Fruit fly (Drosophila melanogaster) whole organism, prepupa: Measurements from ENCODE around the gene Bulli.
A peak's percentile ranks its signal among the peaks of the same experiment; 100 is the strongest.

Experiments used
- Blimp-1 ChIP-seq: fragments of 200-800 bp; sonication (Bioruptor generic); optimal IDR thresholded peaks from 3 replicates; lab custom pipeline; 2017; ENCODE audit warnings: missing biosample characterization, missing genetic modification characterization, mild to moderate bottlenecking, moderate library complexity, missing genetic modification reagents
- CG10631 ChIP-seq: fragments of 200-800 bp; sonication (Bioruptor generic); optimal IDR thresholded peaks from 2 replicates; lab custom pipeline; 2016; ENCODE audit warnings: missing biosample characterization, missing genetic modification characterization
- CG10669 ChIP-seq: fragments of 200-800 bp; sonication (Bioruptor generic); optimal IDR thresholded peaks from 3 replicates; lab custom pipeline; 2018; ENCODE audit warnings: missing biosample characterization, mild to moderate bottlenecking, missing genetic modification characterization, moderate library complexity
- CG11294 ChIP-seq: fragments of 200-800 bp; sonication (Bioruptor generic); IDR thresholded peaks from 2 replicates; pipeline ENCODE4 v1.3.6; 2022; ENCODE audit warnings: missing biosample characterization, missing genetic modification characterization
- CG11762 ChIP-seq: fragments of 200-800 bp; sonication (Bioruptor generic); optimal IDR thresholded peaks from 3 replicates; lab custom pipeline; 2016; ENCODE audit warnings: missing biosample characterization, missing genetic modification characterization; ENCODE audit not compliant: insufficient read depth
- CG11902 ChIP-seq: fragments of 200-800 bp; sonication (Bioruptor generic); optimal IDR thresholded peaks from 3 replicates; lab custom pipeline; 2016; ENCODE audit warnings: missing biosample characterization, missing genetic modification characterization
- CG15336 ChIP-seq: fragments of 200-800 bp; sonication (Bioruptor generic); IDR thresholded peaks from 2 replicates; pipeline ENCODE4 v1.3.6; 2022; ENCODE audit warnings: missing biosample characterization, missing genetic modification characterization
- CG1621 ChIP-seq: fragments of 200-800 bp; sonication (Bioruptor generic); optimal IDR thresholded peaks from 3 replicates; lab custom pipeline; 2018; ENCODE audit warnings: missing biosample characterization, mild to moderate bottlenecking, missing genetic modification characterization
- CG16779 ChIP-seq: fragments of 200-800 bp; sonication (Bioruptor generic); optimal IDR thresholded peaks from 3 replicates; lab custom pipeline; 2017; ENCODE audit warnings: missing biosample characterization, mild to moderate bottlenecking, missing genetic modification characterization
- CG31627 ChIP-seq: fragments of 200-800 bp; sonication (Bioruptor generic); optimal IDR thresholded peaks from 3 replicates; lab custom pipeline; 2016; ENCODE audit warnings: missing biosample characterization, missing genetic modification characterization
- CG34406 ChIP-seq: fragments of 200-800 bp; sonication (Bioruptor generic); optimal IDR thresholded peaks from 3 replicates; lab custom pipeline; 2016; ENCODE audit warnings: missing biosample characterization, missing genetic modification characterization
- CG6276 ChIP-seq: fragments of 200-800 bp; sonication (Bioruptor generic); optimal IDR thresholded peaks from 2 replicates; lab custom pipeline; 2017; ENCODE audit warnings: missing biosample characterization, mild to moderate bottlenecking, missing genetic modification characterization
- CG6792 ChIP-seq: fragments of 200-800 bp; sonication (Bioruptor generic); optimal IDR thresholded peaks from 3 replicates; lab custom pipeline; 2016; ENCODE audit warnings: missing biosample characterization, missing genetic modification characterization
- CG6854 ChIP-seq: fragments of 200-800 bp; sonication (Bioruptor generic); optimal IDR thresholded peaks from 2 replicates; lab custom pipeline; 2017; ENCODE audit warnings: missing biosample characterization, mild to moderate bottlenecking, missing genetic modification characterization
- CG7368 ChIP-seq: fragments of 200-800 bp; sonication (Bioruptor generic); optimal IDR thresholded peaks from 3 replicates; lab custom pipeline; 2016; ENCODE audit warnings: missing biosample characterization, missing genetic modification characterization
- CG8119 ChIP-seq: fragments of 200-800 bp; sonication (Bioruptor generic); IDR thresholded peaks from 3 replicates; pipeline ENCODE4 v1.3.6; 2022; ENCODE audit warnings: missing biosample characterization, missing genetic modification characterization
- CG8319 ChIP-seq: fragments of 200-800 bp; sonication (Bioruptor generic); optimal IDR thresholded peaks from 3 replicates; lab custom pipeline; 2016; ENCODE audit warnings: missing biosample characterization, missing genetic modification characterization
- CG8632 ChIP-seq: fragments of 200-800 bp; sonication (Bioruptor generic); optimal IDR thresholded peaks from 3 replicates; lab custom pipeline; 2016; ENCODE audit warnings: missing biosample characterization, missing genetic modification characterization
- CG9139 ChIP-seq: fragments of 200-800 bp; sonication (Bioruptor generic); optimal IDR thresholded peaks from 3 replicates; lab custom pipeline; 2017; ENCODE audit warnings: missing biosample characterization, mild to moderate bottlenecking, missing genetic modification characterization
- Eip75B ChIP-seq: fragments of 200-800 bp; sonication (Bioruptor generic); optimal IDR thresholded peaks from 3 replicates; lab custom pipeline; 2016; ENCODE audit warnings: missing biosample characterization, missing genetic modification characterization
- Eip78C ChIP-seq: fragments of 200-800 bp; sonication (Bioruptor generic); peaks from one replicate; lab custom pipeline; 2016; ENCODE audit warnings: missing biosample characterization, missing genetic modification characterization
- Eip93F ChIP-seq: fragments of 200-800 bp; sonication (Bioruptor generic); optimal IDR thresholded peaks from 2 replicates; lab custom pipeline; 2016; ENCODE audit warnings: missing biosample characterization, mild to moderate bottlenecking, missing genetic modification characterization
- Ets96B ChIP-seq: fragments of 200-800 bp; optimal IDR thresholded peaks from 2 replicates; lab custom pipeline; 2019; ENCODE audit warnings: missing biosample characterization, mild to moderate bottlenecking, missing genetic modification characterization, moderate library complexity
- Gug ChIP-seq: fragments of 200-800 bp; sonication (Bioruptor generic); IDR thresholded peaks from 2 replicates; pipeline ENCODE4 v1.3.6; 2022; ENCODE audit warnings: missing biosample characterization, missing genetic modification characterization
- Hr39 ChIP-seq: fragments of 200-800 bp; sonication (Bioruptor generic); optimal IDR thresholded peaks from 2 replicates; lab custom pipeline; 2016; ENCODE audit warnings: missing biosample characterization, missing genetic modification characterization
- Met ChIP-seq: fragments of 200-800 bp; sonication (Bioruptor generic); optimal IDR thresholded peaks from 3 replicates; lab custom pipeline; 2016; ENCODE audit warnings: missing biosample characterization, missing genetic modification characterization
- OdsH ChIP-seq: fragments of 200-800 bp; sonication (Bioruptor generic); optimal IDR thresholded peaks from 3 replicates; lab custom pipeline; 2016; ENCODE audit warnings: missing biosample characterization, missing genetic modification characterization
- Smox ChIP-seq: fragments of 200-800 bp; sonication (Bioruptor generic); optimal IDR thresholded peaks from 3 replicates; lab custom pipeline; 2016; ENCODE audit warnings: missing biosample characterization, missing genetic modification characterization
- Sox102F ChIP-seq: fragments of 200-800 bp; sonication (Bioruptor generic); optimal IDR thresholded peaks from 2 replicates; lab custom pipeline; 2016; ENCODE audit warnings: missing biosample characterization, mild to moderate bottlenecking, missing genetic modification characterization
- Sox14 ChIP-seq: fragments of 200-800 bp; sonication (Bioruptor generic); optimal IDR thresholded peaks from 3 replicates; lab custom pipeline; 2016; ENCODE audit warnings: missing biosample characterization, missing genetic modification characterization
- Sox15 ChIP-seq: fragments of 200-800 bp; sonication (Bioruptor generic); optimal IDR thresholded peaks from 3 replicates; lab custom pipeline; 2016; ENCODE audit warnings: missing biosample characterization, missing genetic modification characterization
- achi ChIP-seq: fragments of 200-800 bp; sonication (Bioruptor generic); optimal IDR thresholded peaks from 3 replicates; lab custom pipeline; 2016; ENCODE audit warnings: missing biosample characterization, missing genetic modification characterization
- acj6 ChIP-seq: fragments of 200-800 bp; sonication (Bioruptor generic); optimal IDR thresholded peaks from 3 replicates; lab custom pipeline; 2016; ENCODE audit warnings: missing biosample characterization, missing genetic modification characterization
- cyc ChIP-seq: fragments of 200-800 bp; sonication (Bioruptor generic); optimal IDR thresholded peaks from 3 replicates; lab custom pipeline; 2016; ENCODE audit warnings: missing biosample characterization, missing genetic modification characterization
- dac ChIP-seq: fragments of 200-800 bp; sonication (Bioruptor generic); optimal IDR thresholded peaks from 2 replicates; lab custom pipeline; 2017; ENCODE audit warnings: missing biosample characterization, mild to moderate bottlenecking, missing genetic modification characterization
- dsx ChIP-seq: fragments of 200-800 bp; optimal IDR thresholded peaks from 3 replicates; lab custom pipeline; 2019; ENCODE audit warnings: missing biosample characterization, mild to moderate bottlenecking, missing genetic modification characterization, moderate library complexity; ENCODE audit not compliant: poor library complexity, severe bottlenecking
- fd85E ChIP-seq: fragments of 200-800 bp; sonication (Bioruptor generic); optimal IDR thresholded peaks from 3 replicates; lab custom pipeline; 2016; ENCODE audit warnings: missing biosample characterization, missing genetic modification characterization
- fkh ChIP-seq: fragments of 200-800 bp; sonication (Bioruptor generic); optimal IDR thresholded peaks from 3 replicates; lab custom pipeline; 2017; ENCODE audit warnings: missing biosample characterization, mild to moderate bottlenecking, missing genetic modification characterization, moderate library complexity
- lz ChIP-seq: fragments of 200-800 bp; sonication (Bioruptor generic); optimal IDR thresholded peaks from 3 replicates; lab custom pipeline; 2016; ENCODE audit warnings: missing biosample characterization, missing genetic modification characterization
- net ChIP-seq: fragments of 200-800 bp; sonication (Bioruptor generic); optimal IDR thresholded peaks from 3 replicates; lab custom pipeline; 2016; ENCODE audit warnings: missing biosample characterization, missing genetic modification characterization
- pdm3 ChIP-seq: fragments of 200-800 bp; sonication (Bioruptor generic); optimal IDR thresholded peaks from 3 replicates; lab custom pipeline; 2016; ENCODE audit warnings: missing biosample characterization, missing genetic modification characterization
- ss ChIP-seq, 2 experiments: fragments of 200-800 bp; sonication (Bioruptor generic); optimal IDR thresholded peaks; 2 replicates in 1 of 2; 3 replicates in 1 of 2; lab custom pipeline; 2017 to 2018; ENCODE audit warnings: mild to moderate bottlenecking in 2 of 2, missing biosample characterization in 2 of 2, missing genetic modification characterization in 2 of 2, moderate library complexity in 1 of 2
- topi ChIP-seq: fragments of 200-800 bp; sonication (Bioruptor generic); optimal IDR thresholded peaks from 3 replicates; lab custom pipeline; 2016; ENCODE audit warnings: missing biosample characterization, missing genetic modification characterization
- vri ChIP-seq: fragments of 200-800 bp; sonication (Bioruptor generic); optimal IDR thresholded peaks from 3 replicates; lab custom pipeline; 2016; ENCODE audit warnings: missing biosample characterization, mild to moderate bottlenecking, missing genetic modification characterization

Gene Bulli

dm6 chr3L:6462199-6462598 is 26.3 kb upstream of the Bulli start (continued):
- TF ChIP-seq Gug (GFP tag; lab: Robert Waterston, UW) (no peak), CG6276 (GFP tag; lab: Kevin White, UChicago) (no peak), Ets96B (no peak), Sox15 (GFP tag; lab: Kevin White, UChicago) (no peak), pdm3 (GFP tag; lab: Kevin White, UChicago) (no peak), lz (GFP tag; lab: Kevin White, UChicago) (no peak), Sox14 (no peak), CG10669 (GFP tag; lab: Kevin White, UChicago) (no peak), topi (no peak), CG10631 (no peak), CG6854 (GFP tag; lab: Kevin White, UChicago) (no peak), CG8632 (GFP tag; lab: Kevin White, UChicago) (no peak)

DNA sequence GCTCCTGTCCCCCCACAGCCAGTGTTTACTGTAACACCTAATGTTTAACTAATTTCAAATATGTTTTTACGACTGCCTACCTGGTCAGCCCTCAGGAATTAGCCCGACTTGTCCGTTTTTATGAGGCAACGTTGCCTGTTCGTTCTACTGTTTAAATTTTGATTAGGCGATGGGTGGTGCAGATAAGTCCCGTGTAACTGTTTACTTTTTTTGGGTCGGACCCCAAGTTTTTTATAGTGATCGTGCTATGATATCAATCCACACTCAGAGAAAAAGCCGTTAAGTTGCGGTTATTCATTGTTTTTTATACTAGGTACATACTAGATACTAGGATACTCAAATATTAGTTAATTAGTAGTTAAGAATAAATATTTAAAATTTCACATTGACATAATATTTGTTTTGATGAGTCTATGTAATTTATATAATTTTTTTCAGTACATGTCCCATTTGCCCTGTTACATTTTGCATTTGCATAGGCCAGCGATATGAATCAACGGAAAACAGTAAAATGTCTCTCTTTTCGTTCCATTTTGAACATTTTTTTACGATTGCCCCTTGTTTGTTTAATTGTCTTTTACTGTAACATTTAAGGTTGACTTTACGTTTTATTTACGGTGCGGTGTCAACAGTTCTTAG is 20.7 kb upstream of the Bulli start:
- TF ChIP-seq fkh (GFP tag; lab: Kevin White, UChicago) (peak; percentile 84), Eip78C (GFP tag; lab: Kevin White, UChicago) (peak; percentile 15), ss (GFP tag; optimal IDR thresholded peaks at IDR 0.05; lab: Kevin White, UChicago) (no peak), cyc (GFP tag; lab: Kevin White, UChicago) (no peak), Ets96B (no peak), CG11902 (GFP tag; lab: Kevin White, UChicago) (no peak), fd85E (no peak), CG31627 (GFP tag; lab: Kevin White, UChicago) (no peak), CG1621 (tag; lab: Kevin White, UChicago) (no peak), CG8119 (GFP tag; lab: Robert Waterston, UW) (0 out of 3 replicates have a peak, but pooled peaks have one; percentile 20), Met (GFP tag; lab: Kevin White, UChicago) (no peak), lz (GFP tag; lab: Kevin White, UChicago) (no peak)

DNA sequence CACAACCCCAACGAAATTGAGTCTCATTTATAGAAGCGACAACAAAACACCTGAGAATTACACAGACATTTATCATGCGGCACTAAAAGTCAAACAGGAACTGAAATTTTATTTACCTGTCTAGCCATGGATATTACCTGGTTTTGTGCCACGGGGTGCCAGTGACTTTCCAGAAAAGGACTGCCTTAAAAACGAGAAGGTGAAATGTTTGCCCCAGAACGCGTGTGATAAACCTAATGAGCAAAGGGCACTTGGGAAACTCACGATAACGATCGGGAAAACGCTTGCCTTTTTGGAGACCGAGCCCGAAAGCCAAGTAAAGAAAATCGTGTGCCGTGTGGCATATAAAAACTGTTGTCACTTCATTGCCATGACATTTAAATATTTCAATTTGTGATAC is 19.0 kb upstream of the Bulli start:
- TF ChIP-seq pdm3 (GFP tag; lab: Kevin White, UChicago) (no peak), cyc (GFP tag; lab: Kevin White, UChicago) (no peak), Gug (GFP tag; lab: Robert Waterston, UW) (no peak), CG6276 (GFP tag; lab: Kevin White, UChicago) (no peak), CG11762 (no peak), vri (GFP tag; lab: Kevin White, UChicago) (no peak), CG8319 (GFP tag; lab: Kevin White, UChicago) (no peak), CG8632 (GFP tag; lab: Kevin White, UChicago) (no peak), Hr39 (no peak)

- TF ChIP-seq CG34406 (GFP tag; lab: Kevin White, UChicago), result peak; percentile 71
- peak; percentile 49 for TF ChIP-seq OdsH
- TF ChIP-seq CG8119 (GFP tag; lab: Robert Waterston, UW), result no peak
- no peak for TF ChIP-seq Gug (GFP tag; lab: Robert Waterston, UW)
- TF ChIP-seq CG16779 (tag; lab: Kevin White, UChicago), result no peak
- peak; percentile 62 for TF ChIP-seq topi
- no peak for TF ChIP-seq fkh (GFP tag; lab: Kevin White, UChicago)
- TF ChIP-seq pdm3 (GFP tag; lab: Kevin White, UChicago), result peak; percentile 45
- peak; percentile 62 for TF ChIP-seq acj6 (GFP tag; lab: Kevin White, UChicago)
- no peak for TF ChIP-seq CG15336 (GFP tag; lab: Robert Waterston, UW)
- peak; percentile 77 for TF ChIP-seq Met (GFP tag; lab: Kevin White, UChicago)
- no peak for TF ChIP-seq CG9139 (GFP tag; lab: Kevin White, UChicago)
- TF ChIP-seq dac (GFP tag; lab: Kevin White, UChicago), result no peak
- TF ChIP-seq net (GFP tag; lab: Kevin White, UChicago), result peak; percentile 10
- peak; percentile 12 for TF ChIP-seq Eip93F (GFP tag; lab: Kevin White, UChicago)
- TF ChIP-seq Hr39, result peak; percentile 85
- TF ChIP-seq CG10669 (GFP tag; lab: Kevin White, UChicago), result no peak
- peak; percentile 12 for TF ChIP-seq CG7368 (GFP tag; lab: Kevin White, UChicago)
- TF ChIP-seq Sox102F, result peak; percentile 79
- TF ChIP-seq Sox14, result peak; percentile 43
- no peak for TF ChIP-seq CG11294
- TF ChIP-seq achi (GFP tag; lab: Kevin White, UChicago), result peak; percentile 30
- TF ChIP-seq Eip75B (GFP tag; lab: Kevin White, UChicago), result peak; percentile 21
- peak; percentile 84 for TF ChIP-seq Smox (GFP tag; lab: Kevin White, UChicago)
- TF ChIP-seq CG11902 (GFP tag; lab: Kevin White, UChicago), result peak; percentile 43
- no peak for TF ChIP-seq dsx (GFP tag; lab: Kevin White, UChicago)
- peak; percentile 2 for TF ChIP-seq Blimp-1 (GFP tag; lab: Kevin White, UChicago)
- TF ChIP-seq CG6792 (GFP tag; lab: Kevin White, UChicago), result peak; percentile 63
These were observed 16.7 kb upstream of the Bulli start for dm6 chr3L:6471820-6472219.
